Worm (Caenorhabditis elegans) whole organism, L1 larva: ENCODE results near the gene comt-5.

Experiments
- Y116A8C.19 ChIP-seq: sonication (generic microtip); optimal IDR thresholded peaks from 2 replicates; lab custom pipeline; 2016; ENCODE audit warnings: missing compliant biosample characterization, missing genetic modification characterization, borderline replicate concordance
- aly-2 ChIP-seq: fragments of 150-350 bp; optimal IDR thresholded peaks from 2 replicates; lab custom pipeline; 2014; ENCODE audit warnings: missing biosample characterization, missing genetic modification characterization
- ama-1 ChIP-seq: fragments of 150-350 bp; optimal IDR thresholded peaks from 2 replicates; lab custom pipeline; 2014
- mdl-1 ChIP-seq, 2 experiments: fragments of 150-350 bp; optimal IDR thresholded peaks; 2 replicates each; lab custom pipeline; 2014 to 2017; ENCODE audit warnings: missing biosample characterization in 2 of 2, missing genetic modification characterization in 2 of 2, inconsistent platforms in 1 of 2
- pqm-1 ChIP-seq: sonication (generic microtip); optimal IDR thresholded peaks from 3 replicates; lab custom pipeline; 2017; ENCODE audit warnings: missing biosample characterization, missing genetic modification characterization
- snpc-4 ChIP-seq: fragments of 150-350 bp; optimal IDR thresholded peaks from 2 replicates; lab custom pipeline; 2014; ENCODE audit warnings: missing biosample characterization, missing genetic modification characterization
- ztf-11 ChIP-seq, 2 experiments: sonication (generic microtip); optimal IDR thresholded peaks; 2 replicates each; lab custom pipeline; 2016 to 2017; ENCODE audit warnings: missing genetic modification characterization in 2 of 2, missing biosample characterization in 1 of 2, missing compliant biosample characterization in 1 of 2
- ztf-4 ChIP-seq: fragments of 150-350 bp; optimal IDR thresholded peaks from 2 replicates; lab custom pipeline; 2014; ENCODE audit warnings: missing biosample characterization, missing genetic modification characterization

DNA sequence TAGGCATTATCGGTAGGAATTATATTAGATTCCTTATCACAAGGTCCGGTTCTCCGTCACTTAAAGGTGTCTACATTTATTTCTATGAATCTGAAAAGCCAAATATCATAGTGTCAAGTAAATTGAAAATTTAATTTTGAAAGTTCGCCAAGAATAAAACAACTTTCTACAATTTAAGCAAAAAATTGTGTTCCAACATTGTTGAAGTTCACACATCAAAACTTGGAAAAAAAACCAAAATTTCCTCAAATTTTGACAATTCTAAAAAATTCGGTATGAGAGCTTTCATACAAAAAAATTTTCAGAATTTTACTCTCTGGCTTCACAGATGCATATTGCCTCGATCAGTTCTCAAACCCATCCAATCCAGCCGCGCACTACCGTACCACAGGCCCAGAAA is 41.6 kb downstream of the comt-5 start, which contains the start of gene F59A7.7:
- TF ChIP-seq aly-2: no peak
- TF ChIP-seq Y116A8C.19 (tag; lab: Kevin White, UChicago): no peak
- TF ChIP-seq mdl-1 (tag; optimal IDR thresholded peaks at IDR 0.05; lab: Kevin White, UChicago): no peak
- TF ChIP-seq pqm-1 (tag; lab: Kevin White, UChicago): no peak
- no peak for TF ChIP-seq ama-1 (lab: Kevin White, UChicago)
- no peak for TF ChIP-seq ztf-11 (tag; optimal IDR thresholded peaks at IDR 0.05; lab: Kevin White, UChicago)
- TF ChIP-seq ztf-4 (tag; lab: Kevin White, UChicago): no peak
- no peak for TF ChIP-seq snpc-4 (tag; lab: Kevin White, UChicago)
